Fruit fly (Drosophila melanogaster) whole organism: Measurements from ENCODE around the gene CG14841.

Experiments
- CG8478 ChIP-seq: fragments of >200 bp; optimal IDR thresholded peaks from 2 replicates; lab custom pipeline; 2018; ENCODE audit warnings: inconsistent platforms
- pan ChIP-seq: fragments of >200 bp; optimal IDR thresholded peaks from 2 replicates; lab custom pipeline; 2017
- psq ChIP-seq: fragments of >200 bp; optimal IDR thresholded peaks from 2 replicates; lab custom pipeline; 2017
- usp ChIP-seq: fragments of >200 bp; optimal IDR thresholded peaks from 2 replicates; lab custom pipeline; 2017; ENCODE audit warnings: missing biosample characterization, missing genetic modification characterization, mixed read lengths

DNA sequence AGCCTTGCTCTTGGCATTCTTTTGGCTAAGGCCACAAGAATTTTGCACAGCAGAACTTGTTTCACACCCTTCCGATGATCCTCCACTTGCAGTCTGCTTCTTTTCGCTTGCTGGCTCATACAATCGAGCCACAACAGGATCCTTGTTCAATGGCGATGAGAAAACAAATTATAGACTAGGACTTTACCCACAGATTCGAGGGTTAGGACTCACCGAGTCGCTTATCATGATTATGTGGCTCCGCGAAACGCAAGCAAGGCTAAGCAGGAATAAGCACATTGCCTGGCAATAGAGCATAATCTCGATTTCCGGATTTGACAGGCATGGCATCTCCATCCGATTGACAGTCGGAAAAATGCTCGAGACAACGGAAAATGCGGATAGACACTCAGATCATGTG is at the start of gene CG14841, which contains the start of gene CG14839:
- TF ChIP-seq CG8478 (lab: Kevin White, UChicago) (no peak), usp (GFP tag; lab: Kevin White, UChicago) (no peak), psq (lab: Kevin White, UChicago) (no peak), pan (lab: Kevin White, UChicago) (no peak)
